Worm (Caenorhabditis elegans): Measurements from ENCODE around the gene T09F5.10.

- no peak for TF ChIP-seq jun-1 (tag; optimal IDR thresholded peaks at IDR 0.05)
- no peak for TF ChIP-seq nhr-12 (tag; optimal IDR thresholded peaks at IDR 0.05)
- TF ChIP-seq pax-3 (tag; optimal IDR thresholded peaks at IDR 0.05), result no peak
- TF ChIP-seq ceh-82 (tag; optimal IDR thresholded peaks at IDR 0.05), result no peak
- TF ChIP-seq mdl-1 (tag; optimal IDR thresholded peaks at IDR 0.05), result no peak
- no peak for TF ChIP-seq skn-1 (tag; optimal IDR thresholded peaks at IDR 0.05)
- no peak for TF ChIP-seq elt-2 (tag; optimal IDR thresholded peaks at IDR 0.05)
- no peak for TF ChIP-seq ets-5 (GFP tag; IDR thresholded peaks at IDR 0.05)
- TF ChIP-seq ztf-11 (tag; optimal IDR thresholded peaks at IDR 0.05), result no peak
- TF ChIP-seq nhr-76 (tag; optimal IDR thresholded peaks at IDR 0.05), result no peak
- no peak for TF ChIP-seq lir-3 (tag; optimal IDR thresholded peaks at IDR 0.05; ENCODE audit: poor library complexity)
- TF ChIP-seq zip-4 (GFP tag; optimal IDR thresholded peaks at IDR 0.05), result no peak
Measured at ce11 chrV:15156504-15156903, 23.4 kb upstream of the T09F5.10 start.
